Fruit fly (Drosophila melanogaster): ENCODE data around the gene Cyp4d8.

DNA sequence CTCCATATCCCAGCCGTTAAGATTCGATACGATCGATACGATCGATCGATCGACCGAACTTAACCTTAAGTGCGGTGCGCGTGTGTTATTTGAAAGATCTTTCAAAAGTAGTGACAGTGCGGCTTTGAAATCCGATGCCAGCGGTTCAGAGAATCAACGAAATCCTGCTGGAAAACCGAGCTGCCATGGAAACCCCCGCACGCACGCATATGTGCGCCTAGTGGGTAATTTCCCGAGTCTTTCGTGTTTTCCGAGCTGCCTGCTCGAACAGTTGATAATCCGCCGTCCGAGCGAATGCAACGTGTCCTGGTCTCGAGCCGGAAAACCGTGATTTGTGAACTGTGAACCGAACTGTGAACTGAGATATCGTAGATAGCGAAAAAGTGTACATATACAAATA lies 23.2 kb upstream of the Cyp4d8 start:
- TF ChIP-seq usp (GFP tag; optimal IDR thresholded peaks at IDR 0.05): no peak
- TF ChIP-seq EcR (GFP tag; optimal IDR thresholded peaks at IDR 0.05): no peak
- TF ChIP-seq psq (optimal IDR thresholded peaks at IDR 0.05): no peak
- no peak for TF ChIP-seq pan (optimal IDR thresholded peaks at IDR 0.05)

Data from whole organism.